Worm (Caenorhabditis elegans) whole organism, late embryonic: ENCODE results near the gene C05E11.2.

Experiments
- ceh-22 ChIP-seq: sonication (generic microtip); optimal IDR thresholded peaks from 2 replicates; lab custom pipeline; 2017; ENCODE audit warnings: missing biosample characterization, missing genetic modification characterization
- ceh-9 ChIP-seq: sonication (generic microtip); optimal IDR thresholded peaks from 2 replicates; lab custom pipeline; 2016; ENCODE audit warnings: mild to moderate bottlenecking, missing genetic modification characterization, inconsistent platforms, missing compliant biosample characterization
- dmd-4 ChIP-seq: sonication (generic microtip); optimal IDR thresholded peaks from 2 replicates; lab custom pipeline; 2016; ENCODE audit warnings: borderline replicate concordance, missing genetic modification characterization, missing compliant biosample characterization
- hlh-30 ChIP-seq: sonication (generic microtip); optimal IDR thresholded peaks from 2 replicates; lab custom pipeline; 2017; ENCODE audit warnings: antibody characterized with exemption, missing genetic modification characterization, missing compliant biosample characterization; ENCODE audit not compliant: insufficient read depth
- nhr-11 ChIP-seq: fragments of 150-350 bp; optimal IDR thresholded peaks from 2 replicates; lab custom pipeline; 2014; ENCODE audit warnings: missing biosample characterization, missing genetic modification characterization
- pag-3 ChIP-seq: sonication (generic microtip); optimal IDR thresholded peaks from 2 replicates; lab custom pipeline; 2016; ENCODE audit warnings: missing compliant biosample characterization, missing genetic modification characterization, borderline replicate concordance
- pat-9 ChIP-seq: fragments of 200-800 bp; sonication (Bioruptor generic); optimal IDR thresholded peaks from 2 replicates; lab custom pipeline; 2018; ENCODE audit warnings: mild to moderate bottlenecking, missing genetic modification characterization, moderate library complexity, missing compliant biosample characterization
- pha-4 ChIP-seq: fragments of 150-350 bp; optimal IDR thresholded peaks from 2 replicates; lab custom pipeline; 2018; ENCODE audit warnings: missing biosample characterization, missing genetic modification reagents, missing genetic modification characterization
- pros-1 ChIP-seq: fragments of 150-350 bp; optimal IDR thresholded peaks from 2 replicates; lab custom pipeline; 2014; ENCODE audit warnings: missing biosample characterization, missing genetic modification reagents, missing genetic modification characterization
- sox-2 ChIP-seq: fragments of 200-800 bp; sonication (Bioruptor generic); IDR thresholded peaks from 2 replicates; pipeline ENCODE4 v1.3.6; 2022; ENCODE audit warnings: missing genetic modification reagents, missing genetic modification characterization, missing compliant biosample characterization
- sox-4 ChIP-seq: sonication (generic microtip); optimal IDR thresholded peaks from 2 replicates; lab custom pipeline; 2017; ENCODE audit warnings: mild to moderate bottlenecking, missing genetic modification characterization, inconsistent platforms, missing compliant biosample characterization
- tbx-2 ChIP-seq: sonication (generic microtip); optimal IDR thresholded peaks from 2 replicates; lab custom pipeline; 2016; ENCODE audit warnings: missing genetic modification characterization, missing compliant biosample characterization
- unc-86 ChIP-seq: sonication (generic microtip); optimal IDR thresholded peaks from 2 replicates; lab custom pipeline; 2016; ENCODE audit warnings: missing genetic modification characterization, missing compliant biosample characterization

ce11 chrX:4561863-4562262 lies 24.9 kb upstream of the C05E11.2 start, which contains the start of gene C05E11.6:
- TF ChIP-seq pros-1 (tag; lab: Kevin White, UChicago) (no peak), dmd-4 (tag; lab: Kevin White, UChicago) (no peak), ceh-22 (tag; lab: Kevin White, UChicago) (no peak), ceh-9 (tag; lab: Kevin White, UChicago) (no peak), tbx-2 (no peak), unc-86 (tag; lab: Kevin White, UChicago) (no peak), sox-4 (no peak), pat-9 (no peak), hlh-30 (no peak), pag-3 (tag; lab: Kevin White, UChicago) (no peak), pha-4 (tag; lab: Kevin White, UChicago) (no peak), nhr-11 (tag; lab: Kevin White, UChicago) (no peak), sox-2 (GFP tag; lab: Robert Waterston, UW) (no peak)
